Worm (Caenorhabditis elegans) whole organism, L3 larva: Measurements from ENCODE around the gene sre-5.

ENCODE experiments used
- elt-1 ChIP-seq: fragments of 150-350 bp; optimal IDR thresholded peaks from 2 replicates; lab custom pipeline; 2014; ENCODE audit warnings: missing biosample characterization, missing genetic modification characterization
- nhr-76 ChIP-seq: fragments of 150-350 bp; sonication (generic microtip); optimal IDR thresholded peaks from 5 replicates; lab custom pipeline; 2014; ENCODE audit warnings: missing biosample characterization, missing genetic modification characterization
- pqm-1 ChIP-seq: fragments of 150-350 bp; optimal IDR thresholded peaks from 2 replicates; lab custom pipeline; 2017; ENCODE audit warnings: missing biosample characterization, missing genetic modification characterization, inconsistent platforms
- skn-1 ChIP-seq: fragments of 150-350 bp; optimal IDR thresholded peaks from 2 replicates; lab custom pipeline; 2014; ENCODE audit warnings: missing biosample characterization, missing genetic modification characterization
- snpc-4 ChIP-seq: fragments of 150-350 bp; optimal IDR thresholded peaks from 2 replicates; lab custom pipeline; 2014; ENCODE audit warnings: missing biosample characterization, missing genetic modification characterization
- ztf-4 ChIP-seq: fragments of 150-350 bp; optimal IDR thresholded peaks from 2 replicates; lab custom pipeline; 2014; ENCODE audit warnings: missing biosample characterization, missing genetic modification characterization

DNA sequence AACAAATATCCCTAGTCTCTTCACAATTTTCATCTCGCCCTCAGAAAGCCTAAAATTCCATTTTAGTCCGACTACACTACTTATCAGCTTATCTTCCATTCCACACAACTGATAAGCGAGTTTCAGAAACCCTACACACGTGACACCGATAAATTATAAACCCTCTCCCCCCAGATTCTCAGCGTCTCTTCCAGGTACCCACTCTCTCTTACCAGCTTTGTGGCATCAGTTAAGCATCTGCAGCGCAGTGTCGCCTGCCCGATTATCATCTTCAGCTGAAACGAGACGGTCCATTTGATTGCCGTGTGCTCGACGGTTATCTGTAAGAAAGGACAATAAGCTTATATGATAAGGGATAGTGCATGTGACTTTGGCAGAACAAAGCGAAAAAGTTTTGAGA is 46.8 kb downstream of the sre-5 start:
- TF ChIP-seq elt-1 (tag; lab: Kevin White, UChicago) (no peak), skn-1 (tag; lab: Kevin White, UChicago) (peak; percentile 66), ztf-4 (tag; lab: Kevin White, UChicago) (no peak), pqm-1 (tag; lab: Kevin White, UChicago) (peak; percentile 99), nhr-76 (tag; lab: Kevin White, UChicago) (no peak), snpc-4 (tag; lab: Kevin White, UChicago) (no peak)
